Fruit fly (Drosophila melanogaster) whole organism, embryonic: ENCODE results near the gene CG10019.
A peak's percentile ranks its signal among the peaks of the same experiment; 100 is the strongest.

Experiments
- Ada2b ChIP-seq: fragments of 200-800 bp; sonication (Bioruptor generic); IDR thresholded peaks from 2 replicates; pipeline ENCODE4 v1.3.6; 2022; ENCODE audit warnings: missing biosample characterization, missing genetic modification characterization
- Atf3 ChIP-seq: fragments of 200-800 bp; sonication (Bioruptor generic); optimal IDR thresholded peaks from 3 replicates; lab custom pipeline; 2016; ENCODE audit warnings: missing biosample characterization, missing genetic modification characterization
- CG10431 ChIP-seq: fragments of 200-800 bp; sonication (Bioruptor generic); optimal IDR thresholded peaks from 3 replicates; lab custom pipeline; 2018; ENCODE audit warnings: missing biosample characterization, mild to moderate bottlenecking, missing genetic modification characterization
- CG10565 ChIP-seq: fragments of 200-800 bp; sonication (Bioruptor generic); optimal IDR thresholded peaks from 3 replicates; lab custom pipeline; 2016; ENCODE audit warnings: missing biosample characterization, mild to moderate bottlenecking, missing genetic modification characterization
- CG10979 ChIP-seq: fragments of 200-800 bp; sonication (Bioruptor generic); optimal IDR thresholded peaks from 2 replicates; lab custom pipeline; 2018; ENCODE audit warnings: missing biosample characterization, mild to moderate bottlenecking, missing genetic modification characterization, moderate library complexity
- CG13296 ChIP-seq: fragments of 200-800 bp; sonication (Bioruptor generic); optimal IDR thresholded peaks from 3 replicates; lab custom pipeline; 2018; ENCODE audit warnings: missing biosample characterization, mild to moderate bottlenecking, missing genetic modification characterization
- CG14014 ChIP-seq: fragments of 200-800 bp; sonication (Bioruptor generic); IDR thresholded peaks from 2 replicates; pipeline ENCODE4 v1.3.6; 2022; ENCODE audit warnings: missing biosample characterization, missing genetic modification characterization
- CG14441 ChIP-seq: fragments of 200-800 bp; sonication (Bioruptor generic); IDR thresholded peaks from 2 replicates; pipeline ENCODE4 v1.3.6; 2022; ENCODE audit warnings: missing biosample characterization, missing genetic modification characterization
- CG15011 ChIP-seq: fragments of 200-800 bp; sonication (Bioruptor generic); optimal IDR thresholded peaks from 3 replicates; lab custom pipeline; 2018; ENCODE audit warnings: missing biosample characterization, mild to moderate bottlenecking, missing genetic modification characterization
- CG17186 ChIP-seq: fragments of 200-800 bp; sonication (Bioruptor generic); optimal IDR thresholded peaks from 3 replicates; lab custom pipeline; 2017; ENCODE audit warnings: missing biosample characterization, missing genetic modification reagents, missing genetic modification characterization
- CG18476 ChIP-seq: fragments of 200-800 bp; sonication (Bioruptor generic); optimal IDR thresholded peaks from 2 replicates; lab custom pipeline; 2016; ENCODE audit warnings: missing biosample characterization, mild to moderate bottlenecking, missing genetic modification characterization
- CG2678 ChIP-seq: fragments of 200-800 bp; sonication (Bioruptor generic); optimal IDR thresholded peaks from 3 replicates; lab custom pipeline; 2019; ENCODE audit warnings: missing biosample characterization, mild to moderate bottlenecking, missing genetic modification characterization, moderate library complexity
- CG2712 ChIP-seq: fragments of 200-800 bp; optimal IDR thresholded peaks from 3 replicates; lab custom pipeline; 2019; ENCODE audit warnings: missing biosample characterization, mild to moderate bottlenecking, missing genetic modification characterization, moderate library complexity
- CG31388 ChIP-seq: fragments of 200-800 bp; sonication (Bioruptor generic); optimal IDR thresholded peaks from 2 replicates; lab custom pipeline; 2016; ENCODE audit warnings: missing biosample characterization, missing genetic modification characterization
- CG5180 ChIP-seq: fragments of 200-800 bp; sonication (Bioruptor generic); optimal IDR thresholded peaks from 3 replicates; lab custom pipeline; 2017; ENCODE audit warnings: missing biosample characterization, missing genetic modification characterization, mild to moderate bottlenecking, moderate library complexity, missing genetic modification reagents
- CG6654 ChIP-seq: fragments of 200-800 bp; sonication (Bioruptor generic); optimal IDR thresholded peaks from 2 replicates; lab custom pipeline; 2017; ENCODE audit warnings: missing biosample characterization, mild to moderate bottlenecking, missing genetic modification characterization
- CG6689 ChIP-seq: fragments of 200-800 bp; sonication (Bioruptor generic); IDR thresholded peaks from 2 replicates; pipeline ENCODE4 v1.3.6; 2022; ENCODE audit warnings: missing biosample characterization, missing genetic modification characterization
- CG8290 ChIP-seq, 3 experiments: fragments of 200-800 bp; sonication (Bioruptor generic); optimal IDR thresholded peaks; 2 replicates each; lab custom pipeline; 2016 to 2019; ENCODE audit warnings: missing biosample characterization in 3 of 3, missing genetic modification characterization in 3 of 3, mild to moderate bottlenecking in 2 of 3, moderate library complexity in 1 of 3
- CG8388 ChIP-seq: fragments of 200-800 bp; sonication (Bioruptor generic); optimal IDR thresholded peaks from 2 replicates; lab custom pipeline; 2019; ENCODE audit warnings: missing biosample characterization, mild to moderate bottlenecking, missing genetic modification characterization, moderate library complexity
- CG9609 ChIP-seq: fragments of 200-800 bp; sonication (Bioruptor generic); optimal IDR thresholded peaks from 3 replicates; lab custom pipeline; 2016; ENCODE audit warnings: missing biosample characterization, missing genetic modification characterization
- CG9932 ChIP-seq: fragments of 200-800 bp; sonication (Bioruptor generic); IDR thresholded peaks from 2 replicates; pipeline ENCODE4 v1.3.6; 2022; ENCODE audit warnings: missing biosample characterization, missing genetic modification characterization
- Camta ChIP-seq: fragments of 200-800 bp; sonication (Bioruptor generic); optimal IDR thresholded peaks from 2 replicates; lab custom pipeline; 2016; ENCODE audit warnings: missing biosample characterization, missing genetic modification characterization
- Chrac-16 ChIP-seq: fragments of 200-800 bp; sonication (Bioruptor generic); optimal IDR thresholded peaks from 3 replicates; lab custom pipeline; 2016; ENCODE audit warnings: missing biosample characterization, missing genetic modification characterization
- D ChIP-seq, 2 experiments: fragments of 200-800 bp in 1 of 2; fragments of >200 bp in 1 of 2; sonication (Bioruptor generic) in 1 of 2; optimal IDR thresholded peaks; 2 replicates in 1 of 2; 3 replicates in 1 of 2; lab custom pipeline; 2017; ENCODE audit warnings: mild to moderate bottlenecking in 1 of 2, missing biosample characterization in 1 of 2, missing genetic modification characterization in 1 of 2, missing genetic modification reagents in 1 of 2
- Gug ChIP-seq: fragments of 200-800 bp; sonication (Bioruptor generic); IDR thresholded peaks from 4 replicates; pipeline ENCODE4 v1.3.6; 2022; ENCODE audit warnings: missing biosample characterization, missing genetic modification characterization
- Lpt ChIP-seq: fragments of >200 bp; optimal IDR thresholded peaks from 2 replicates; lab custom pipeline; 2018; ENCODE audit warnings: missing biosample characterization, missing genetic modification characterization
- Nf-YA ChIP-seq: fragments of 200-800 bp; sonication (Bioruptor generic); IDR thresholded peaks from 2 replicates; pipeline ENCODE4 v1.3.6; 2022; ENCODE audit warnings: missing biosample characterization, missing genetic modification characterization
- Rfx ChIP-seq: fragments of 200-800 bp; sonication (Bioruptor generic); IDR thresholded peaks from 2 replicates; pipeline ENCODE4 v1.3.6; 2022; ENCODE audit warnings: missing biosample characterization, missing genetic modification characterization
- Side ChIP-seq: fragments of 200-800 bp; sonication (Bioruptor generic); optimal IDR thresholded peaks from 2 replicates; lab custom pipeline; 2016; ENCODE audit warnings: missing biosample characterization, missing genetic modification characterization
- Sox100B ChIP-seq: fragments of 200-800 bp; sonication (Bioruptor generic); optimal IDR thresholded peaks from 3 replicates; lab custom pipeline; 2018; ENCODE audit warnings: missing biosample characterization, mild to moderate bottlenecking, missing genetic modification characterization
- Sry-β ChIP-seq: fragments of 200-800 bp; sonication (Bioruptor generic); optimal IDR thresholded peaks from 2 replicates; lab custom pipeline; 2018; ENCODE audit warnings: missing biosample characterization, mild to moderate bottlenecking, missing genetic modification characterization, moderate library complexity
- Vsx1 ChIP-seq: fragments of 200-800 bp; sonication (Bioruptor generic); optimal IDR thresholded peaks from 2 replicates; lab custom pipeline; 2017; ENCODE audit warnings: missing biosample characterization, mild to moderate bottlenecking, missing genetic modification characterization, missing genetic modification reagents
- ab ChIP-seq: fragments of 200-800 bp; sonication (Bioruptor generic); optimal IDR thresholded peaks from 2 replicates; lab custom pipeline; 2016; ENCODE audit warnings: missing biosample characterization, missing genetic modification characterization
- ara ChIP-seq: fragments of 200-800 bp; sonication (Bioruptor generic); IDR thresholded peaks from 2 replicates; pipeline ENCODE4 v1.3.6; 2022; ENCODE audit warnings: missing biosample characterization, missing genetic modification characterization
- bab2 ChIP-seq: fragments of 200-800 bp; sonication (Bioruptor generic); optimal IDR thresholded peaks from 2 replicates; lab custom pipeline; 2016; ENCODE audit warnings: missing biosample characterization, missing genetic modification characterization
- corto ChIP-seq: fragments of 200-800 bp; sonication (Bioruptor generic); optimal IDR thresholded peaks from 2 replicates; lab custom pipeline; 2016; ENCODE audit warnings: missing biosample characterization, mild to moderate bottlenecking, missing genetic modification characterization, moderate library complexity
- crol ChIP-seq: fragments of 200-800 bp; sonication (Bioruptor generic); IDR thresholded peaks from 2 replicates; pipeline ENCODE4 v1.3.6; 2022; ENCODE audit warnings: missing biosample characterization, missing genetic modification characterization
- en ChIP-seq: fragments of 200-800 bp; sonication (Bioruptor generic); optimal IDR thresholded peaks from 2 replicates; lab custom pipeline; 2016; ENCODE audit warnings: missing biosample characterization, missing genetic modification characterization
- fd64A ChIP-seq: fragments of 200-800 bp; sonication (Bioruptor generic); optimal IDR thresholded peaks from 3 replicates; lab custom pipeline; 2018; ENCODE audit warnings: missing biosample characterization, mild to moderate bottlenecking, missing genetic modification characterization
- gfzf ChIP-seq: fragments of 200-800 bp; sonication (Bioruptor generic); optimal IDR thresholded peaks from 2 replicates; lab custom pipeline; 2016; ENCODE audit warnings: missing biosample characterization, mild to moderate bottlenecking, missing genetic modification characterization, moderate library complexity
- h ChIP-seq: fragments of >200 bp; optimal IDR thresholded peaks from 2 replicates; lab custom pipeline; 2017
- mam ChIP-seq: fragments of 200-800 bp; sonication (Bioruptor generic); optimal IDR thresholded peaks from 3 replicates; lab custom pipeline; 2016; ENCODE audit warnings: missing biosample characterization, missing genetic modification characterization
- mirr ChIP-seq: fragments of 200-800 bp; sonication (Bioruptor generic); optimal IDR thresholded peaks from 3 replicates; lab custom pipeline; 2018; ENCODE audit warnings: missing biosample characterization, mild to moderate bottlenecking, missing genetic modification characterization
- pho ChIP-seq: fragments of 200-800 bp; sonication (Bioruptor generic); optimal IDR thresholded peaks from 2 replicates; lab custom pipeline; 2016; ENCODE audit warnings: missing biosample characterization, missing genetic modification characterization
- slbo ChIP-seq: fragments of 200-800 bp; sonication (Bioruptor generic); IDR thresholded peaks from 2 replicates; pipeline ENCODE4 v1.3.6; 2022; ENCODE audit warnings: missing biosample characterization, missing genetic modification characterization
- sr ChIP-seq: fragments of 200-800 bp; sonication (Bioruptor generic); IDR thresholded peaks from 3 replicates; pipeline ENCODE4 v1.3.6; 2022; ENCODE audit warnings: missing biosample characterization, missing genetic modification characterization
- stwl ChIP-seq: fragments of 200-800 bp; sonication (Bioruptor generic); optimal IDR thresholded peaks from 3 replicates; lab custom pipeline; 2018; ENCODE audit warnings: missing biosample characterization, mild to moderate bottlenecking, missing genetic modification characterization, moderate library complexity
- tio ChIP-seq: fragments of 200-800 bp; sonication (Bioruptor generic); optimal IDR thresholded peaks from 2 replicates; lab custom pipeline; 2017; ENCODE audit warnings: missing biosample characterization, missing genetic modification characterization, inconsistent platforms
- tll ChIP-seq, 2 experiments: fragments of 200-800 bp in 1 of 2; fragments of >200 bp in 1 of 2; sonication (Bioruptor generic) in 1 of 2; optimal IDR thresholded peaks; 2 replicates each; lab custom pipeline; 2017 to 2019; ENCODE audit warnings: missing biosample characterization in 2 of 2, missing genetic modification characterization in 2 of 2, mild to moderate bottlenecking in 1 of 2, moderate library complexity in 1 of 2
- toy ChIP-seq: fragments of 200-800 bp; sonication (Bioruptor generic); IDR thresholded peaks from 2 replicates; pipeline ENCODE4 v1.3.6; 2022; ENCODE audit warnings: missing biosample characterization, missing genetic modification characterization

The CG10019 gene

DNA sequence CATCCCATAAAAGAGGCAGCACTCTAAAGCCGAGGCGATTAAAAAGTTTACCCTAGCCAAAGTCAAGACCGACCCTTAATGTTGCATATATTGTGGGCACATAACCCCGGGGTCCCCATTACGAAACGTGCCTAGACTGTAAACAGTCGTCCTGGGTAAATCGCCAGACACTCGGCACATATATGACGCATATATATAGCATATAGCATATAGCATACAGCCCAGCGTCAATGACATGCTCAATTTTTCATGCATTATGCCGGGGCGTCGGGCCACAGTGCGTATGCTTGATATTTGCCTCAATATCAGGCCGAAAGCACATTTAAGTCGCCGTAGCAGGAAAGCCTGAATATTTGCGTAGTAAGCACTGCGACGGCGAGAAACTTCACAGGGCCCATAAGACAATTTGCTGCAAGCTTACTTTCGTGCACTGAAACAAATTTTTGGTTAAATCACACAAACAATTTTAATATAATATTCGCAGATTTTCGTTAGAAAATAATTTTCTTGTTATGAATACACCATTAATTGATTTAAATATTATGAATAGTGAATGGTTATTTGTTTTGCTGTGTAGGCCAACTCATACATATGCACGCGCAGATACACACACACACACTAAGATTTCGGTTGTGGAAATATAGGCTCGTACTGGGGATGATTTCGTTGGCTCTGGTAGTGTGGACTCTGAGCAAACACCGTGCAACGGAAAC, 24.7 kb downstream of the CG10019 start (continued):
- TF ChIP-seq tll (GFP tag; optimal IDR thresholded peaks at IDR 0.05; lab: Kevin White, UChicago) (no peak), Ada2b (peak; percentile 43; the same call in 1 of the 2 replicates), Side (GFP tag; lab: Kevin White, UChicago) (no peak), CG8290 (GFP tag; optimal IDR thresholded peaks at IDR 0.05; lab: Kevin White, UChicago) (no peak), CG8290 (tag; optimal IDR thresholded peaks at IDR 0.05; lab: Kevin White, UChicago) (no peak), corto (GFP tag; lab: Kevin White, UChicago) (no peak), ara (GFP tag; lab: Robert Waterston, UW) (no peak), Atf3 (GFP tag; lab: Kevin White, UChicago) (no peak), CG6654 (GFP tag; lab: Kevin White, UChicago) (no peak), CG10431 (GFP tag; lab: Kevin White, UChicago) (no peak), CG6689 (GFP tag; lab: Robert Waterston, UW) (peak; percentile 33; the same call in 1 of the 2 replicates), pho (GFP tag; lab: Kevin White, UChicago) (peak; percentile 2), CG15011 (GFP tag; lab: Kevin White, UChicago) (no peak), h (lab: Kevin White, UChicago) (no peak), Sox100B (GFP tag; lab: Kevin White, UChicago) (no peak), Lpt (GFP tag; lab: Kevin White, UChicago) (no peak), stwl (tag; lab: Kevin White, UChicago) (no peak), CG9609 (no peak), CG31388 (GFP tag; lab: Kevin White, UChicago) (no peak), Rfx (GFP tag; lab: Robert Waterston, UW) (peak; percentile 62), mirr (GFP tag; lab: Kevin White, UChicago) (no peak), CG2678 (tag; lab: Kevin White, UChicago) (peak; percentile 69), gfzf (no peak), D (optimal IDR thresholded peaks at IDR 0.05; lab: Kevin White, UChicago) (no peak), D (GFP tag; optimal IDR thresholded peaks at IDR 0.05; lab: Kevin White, UChicago) (no peak), CG10979 (tag; lab: Kevin White, UChicago) (no peak), Camta (GFP tag; lab: Kevin White, UChicago) (no peak), CG14014 (GFP tag; lab: Robert Waterston, UW) (0 out of 2 replicates have a peak, but pooled peaks have one; percentile 13), Sry-β (GFP tag; lab: Kevin White, UChicago) (no peak), tio (GFP tag; lab: Kevin White, UChicago) (no peak), en (no peak), slbo (GFP tag; lab: Robert Waterston, UW) (peak; percentile 64), mam (peak; percentile 25), CG5180 (GFP tag; lab: Kevin White, UChicago) (no peak), CG9932 (GFP tag; lab: Robert Waterston, UW) (peak; percentile 58), bab2 (no peak), CG18476 (no peak), Vsx1 (GFP tag; lab: Kevin White, UChicago) (no peak), fd64A (no peak), CG8388 (GFP tag; lab: Kevin White, UChicago) (no peak), sr (GFP tag; lab: Robert Waterston, UW) (no peak), CG17186 (GFP tag; lab: Kevin White, UChicago) (no peak), CG10565 (no peak), Chrac-16 (GFP tag; lab: Kevin White, UChicago) (no peak), Nf-YA (GFP tag; lab: Robert Waterston, UW) (no peak), toy (no peak), Gug (GFP tag; lab: Robert Waterston, UW) (no peak), CG13296 (GFP tag; lab: Kevin White, UChicago) (peak; percentile 24), ab (GFP tag; lab: Kevin White, UChicago) (no peak), crol (no peak), CG2712 (tag; lab: Kevin White, UChicago) (no peak), CG14441 (GFP tag; lab: Robert Waterston, UW) (peak; percentile 36)
